Worm (Caenorhabditis elegans): ENCODE measurements around the gene F38E9.6.

- TF ChIP-seq hlh-26 (GFP tag; conservative IDR thresholded peaks at IDR 0.05) (no peak), cebp-1 (GFP tag; IDR thresholded peaks at IDR 0.05) (no peak), cebp-1 (tag; optimal IDR thresholded peaks at IDR 0.05) (no peak)
These were observed 14.9 kb downstream of the F38E9.6 start for ce11 chrX:16447116-16447515.
